Fruit fly (Drosophila melanogaster) whole organism, prepupa: ENCODE data around the gene CG14518.

Experiments
- CG10631 ChIP-seq: fragments of 200-800 bp; sonication (Bioruptor generic); optimal IDR thresholded peaks from 2 replicates; lab custom pipeline; 2016; ENCODE audit warnings: missing biosample characterization, missing genetic modification characterization
- CG1621 ChIP-seq: fragments of 200-800 bp; sonication (Bioruptor generic); optimal IDR thresholded peaks from 3 replicates; lab custom pipeline; 2018; ENCODE audit warnings: missing biosample characterization, mild to moderate bottlenecking, missing genetic modification characterization
- CG16779 ChIP-seq: fragments of 200-800 bp; sonication (Bioruptor generic); optimal IDR thresholded peaks from 3 replicates; lab custom pipeline; 2017; ENCODE audit warnings: missing biosample characterization, mild to moderate bottlenecking, missing genetic modification characterization
- CG3032 ChIP-seq: fragments of 200-800 bp; optimal IDR thresholded peaks from 2 replicates; lab custom pipeline; 2019; ENCODE audit warnings: missing biosample characterization, mild to moderate bottlenecking, missing genetic modification characterization, moderate library complexity
- CG31627 ChIP-seq: fragments of 200-800 bp; sonication (Bioruptor generic); optimal IDR thresholded peaks from 3 replicates; lab custom pipeline; 2016; ENCODE audit warnings: missing biosample characterization, missing genetic modification characterization
- CG32006 ChIP-seq: fragments of 200-800 bp; sonication (Bioruptor generic); optimal IDR thresholded peaks from 3 replicates; lab custom pipeline; 2017; ENCODE audit warnings: missing biosample characterization, mild to moderate bottlenecking, missing genetic modification characterization
- CG4318 ChIP-seq: fragments of 200-800 bp; sonication (Bioruptor generic); optimal IDR thresholded peaks from 3 replicates; lab custom pipeline; 2017; ENCODE audit warnings: missing biosample characterization, mild to moderate bottlenecking, missing genetic modification characterization
- CG6163 ChIP-seq: fragments of 200-800 bp; sonication (Bioruptor generic); IDR thresholded peaks from 3 replicates; pipeline ENCODE4 v1.3.6; 2022; ENCODE audit warnings: missing biosample characterization, missing genetic modification characterization
- CG6276 ChIP-seq: fragments of 200-800 bp; sonication (Bioruptor generic); optimal IDR thresholded peaks from 2 replicates; lab custom pipeline; 2017; ENCODE audit warnings: missing biosample characterization, mild to moderate bottlenecking, missing genetic modification characterization
- Gug ChIP-seq: fragments of 200-800 bp; sonication (Bioruptor generic); IDR thresholded peaks from 2 replicates; pipeline ENCODE4 v1.3.6; 2022; ENCODE audit warnings: missing biosample characterization, missing genetic modification characterization
- Hr4 ChIP-seq: fragments of 200-800 bp; sonication (Bioruptor generic); optimal IDR thresholded peaks from 3 replicates; lab custom pipeline; 2016; ENCODE audit warnings: missing biosample characterization, missing genetic modification characterization
- Lpt ChIP-seq: fragments of 200-800 bp; sonication (Bioruptor generic); optimal IDR thresholded peaks from 3 replicates; lab custom pipeline; 2016; ENCODE audit warnings: missing biosample characterization, missing genetic modification characterization
- dac ChIP-seq: fragments of 200-800 bp; sonication (Bioruptor generic); optimal IDR thresholded peaks from 2 replicates; lab custom pipeline; 2017; ENCODE audit warnings: missing biosample characterization, mild to moderate bottlenecking, missing genetic modification characterization
- spab ChIP-seq: fragments of 200-800 bp; sonication (Bioruptor generic); optimal IDR thresholded peaks from 2 replicates; lab custom pipeline; 2017; ENCODE audit warnings: missing biosample characterization, mild to moderate bottlenecking, missing genetic modification characterization, missing genetic modification reagents

- peak; percentile 24 for TF ChIP-seq CG6276
- no peak for TF ChIP-seq dac (GFP tag; lab: Kevin White, UChicago)
- TF ChIP-seq spab (GFP tag; lab: Kevin White, UChicago), result no peak
- peak; percentile 16 for TF ChIP-seq CG1621 (tag; lab: Kevin White, UChicago)
- TF ChIP-seq CG6163 (GFP tag; lab: Robert Waterston, UW), result peak; percentile 53; the same call in 2 of the 3 replicates
- peak; percentile 33; the same call in 1 of the 2 replicates for TF ChIP-seq Gug (GFP tag; lab: Robert Waterston, UW)
- no peak for TF ChIP-seq CG16779 (tag; lab: Kevin White, UChicago)
- peak; percentile 55 for TF ChIP-seq CG32006
- peak; percentile 48 for TF ChIP-seq CG10631 (GFP tag; lab: Kevin White, UChicago)
- peak; percentile 63 for TF ChIP-seq Hr4 (GFP tag; lab: Kevin White, UChicago)
- TF ChIP-seq CG4318, result peak; percentile 18
- peak; percentile 49 for TF ChIP-seq CG3032 (tag; lab: Kevin White, UChicago)
- TF ChIP-seq CG31627 (GFP tag; lab: Kevin White, UChicago), result peak; percentile 52
- peak; percentile 0 for TF ChIP-seq Lpt (GFP tag; lab: Kevin White, UChicago)
Measured at dm6 chr3R:29004884-29005621, 19.7 kb upstream of the CG14518 start.
